Worm (Caenorhabditis elegans) whole organism, L4 larva: ENCODE data around the gene sra-9.

Experiments
- aly-2 ChIP-seq: sonication (generic microtip); optimal IDR thresholded peaks from 2 replicates; lab custom pipeline; 2018; ENCODE audit warnings: missing biosample characterization, missing genetic modification characterization
- dmd-6 ChIP-seq: fragments of 200-800 bp; sonication (Bioruptor generic); IDR thresholded peaks from 2 replicates; pipeline ENCODE4 v1.3.6; 2022; ENCODE audit warnings: missing genetic modification reagents, missing genetic modification characterization, missing compliant biosample characterization
- jun-1 ChIP-seq: fragments of 150-350 bp; optimal IDR thresholded peaks from 2 replicates; lab custom pipeline; 2014; ENCODE audit warnings: missing biosample characterization, missing genetic modification reagents, missing genetic modification characterization
- lin-39 ChIP-seq: fragments of 150-350 bp; optimal IDR thresholded peaks from 2 replicates; lab custom pipeline; 2014; ENCODE audit warnings: missing biosample characterization, missing genetic modification reagents, missing genetic modification characterization
- madf-9 ChIP-seq: fragments of 200-800 bp; sonication (Bioruptor generic); conservative IDR thresholded peaks from 2 replicates; pipeline ENCODE4 v1.3.6; 2022; ENCODE audit warnings: missing genetic modification reagents, missing genetic modification characterization, missing compliant biosample characterization
- mdl-1 ChIP-seq, 2 experiments: fragments of 150-350 bp in 1 of 2; sonication (generic microtip) in 1 of 2; optimal IDR thresholded peaks; 2 replicates each; lab custom pipeline; 2014 to 2017; ENCODE audit warnings: missing biosample characterization in 2 of 2, missing genetic modification characterization in 2 of 2
- mes-2 ChIP-seq: sonication (generic microtip); optimal IDR thresholded peaks from 2 replicates; lab custom pipeline; 2016; ENCODE audit warnings: missing genotype, mild to moderate bottlenecking, missing genetic modification characterization, missing compliant biosample characterization; ENCODE audit not compliant: poor library complexity, severe bottlenecking
- nhr-6 ChIP-seq: fragments of 150-350 bp; optimal IDR thresholded peaks from 2 replicates; lab custom pipeline; 2014; ENCODE audit warnings: missing biosample characterization, missing genetic modification characterization
- snpc-4 ChIP-seq: fragments of 150-350 bp; optimal IDR thresholded peaks from 2 replicates; lab custom pipeline; 2014; ENCODE audit warnings: missing biosample characterization, missing genetic modification characterization
- unc-130 ChIP-seq: sonication (generic microtip); optimal IDR thresholded peaks from 2 replicates; lab custom pipeline; 2016; ENCODE audit warnings: missing genetic modification reagents, missing genetic modification characterization, missing compliant biosample characterization
- unc-39 ChIP-seq: sonication (generic microtip); optimal IDR thresholded peaks from 2 replicates; lab custom pipeline; 2017; ENCODE audit warnings: missing biosample characterization, missing genetic modification characterization
- unc-62 ChIP-seq, 3 experiments: fragments of 150-350 bp in 1 of 3; sonication (generic microtip); optimal IDR thresholded peaks in 2 of 3; peaks in 1 of 3; 1 replicate in 1 of 3; 2 replicates in 2 of 3; lab custom pipeline; 2014 to 2017; ENCODE audit warnings: missing biosample characterization in 3 of 3, missing genetic modification characterization in 3 of 3, missing genetic modification reagents in 3 of 3, missing genotype in 1 of 3
- zfp-2 ChIP-seq: sonication (generic microtip); optimal IDR thresholded peaks from 2 replicates; lab custom pipeline; 2016; ENCODE audit warnings: mild to moderate bottlenecking, missing genetic modification characterization, missing compliant biosample characterization

DNA sequence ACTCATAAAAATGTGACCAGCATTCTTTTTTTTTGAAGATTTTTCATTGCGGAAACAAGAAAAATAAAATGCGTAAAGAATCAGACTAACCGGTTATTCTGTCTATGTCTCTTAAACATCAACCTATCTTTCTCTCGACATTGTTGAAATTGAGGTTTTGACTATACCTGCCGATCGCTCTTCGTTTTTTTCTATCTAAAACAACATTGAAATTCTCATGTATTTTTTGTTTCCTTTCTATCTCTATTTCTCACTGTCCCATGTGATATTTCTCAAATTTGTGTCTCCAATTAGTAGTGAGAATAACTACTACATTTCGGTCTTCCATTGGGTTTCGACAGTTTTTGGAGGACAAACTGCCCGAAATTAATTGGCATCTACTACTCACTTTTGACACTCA, 28.8 kb downstream of the sra-9 start:
- TF ChIP-seq snpc-4 (tag; lab: Kevin White, UChicago), result no peak
- 0 out of 2 replicates have a peak, but pooled peaks have one; percentile 6 for TF ChIP-seq dmd-6 (GFP tag; lab: Robert Waterston, UW)
- TF ChIP-seq unc-62 (GFP tag; optimal IDR thresholded peaks at IDR 0.05 in 1 of 2; lab: Kevin White, UChicago), result no peak
- no peak for TF ChIP-seq unc-62 (tag; optimal IDR thresholded peaks at IDR 0.05; lab: Kevin White, UChicago)
- TF ChIP-seq mes-2 (tag; lab: Kevin White, UChicago), result no peak
- no peak for TF ChIP-seq zfp-2 (tag; lab: Kevin White, UChicago)
- TF ChIP-seq nhr-6 (tag; lab: Kevin White, UChicago), result no peak
- TF ChIP-seq mdl-1 (tag; optimal IDR thresholded peaks at IDR 0.05; lab: Kevin White, UChicago), result no peak
- no peak for TF ChIP-seq unc-130
- TF ChIP-seq lin-39 (tag; lab: Kevin White, UChicago), result no peak
- TF ChIP-seq unc-39 (tag; lab: Kevin White, UChicago), result no peak
- no peak for TF ChIP-seq jun-1 (tag; lab: Kevin White, UChicago)
- TF ChIP-seq madf-9 (GFP tag; lab: Robert Waterston, UW), result no peak
- no peak for TF ChIP-seq aly-2 (tag; lab: Kevin White, UChicago)
